Fruit fly (Drosophila melanogaster) whole organism, embryonic: ENCODE data around the gene mRpL55.
A peak's percentile ranks its signal among the peaks of the same experiment; 100 is the strongest.

Experiments used
- Awh ChIP-seq: fragments of 200-800 bp; sonication (Bioruptor generic); IDR thresholded peaks from 2 replicates; pipeline ENCODE4, ENCODE4 v1.3.6; 2022; ENCODE audit warnings: missing biosample characterization, missing genetic modification characterization
- CG10979 ChIP-seq: fragments of 200-800 bp; sonication (Bioruptor generic); optimal IDR thresholded peaks from 2 replicates; lab custom pipeline; 2018; ENCODE audit warnings: missing biosample characterization, mild to moderate bottlenecking, missing genetic modification characterization, moderate library complexity
- CG11093 ChIP-seq: fragments of 200-800 bp; sonication (Bioruptor generic); IDR thresholded peaks from 3 replicates; pipeline ENCODE4 v1.3.6; 2022; ENCODE audit warnings: missing biosample characterization, missing genetic modification characterization
- CG11504 ChIP-seq: fragments of 200-800 bp; sonication (Bioruptor generic); optimal IDR thresholded peaks from 3 replicates; lab custom pipeline; 2019; ENCODE audit warnings: missing biosample characterization, mild to moderate bottlenecking, missing genetic modification characterization, moderate library complexity
- CG15696 ChIP-seq: fragments of 200-800 bp; sonication (Bioruptor generic); optimal IDR thresholded peaks from 2 replicates; lab custom pipeline; 2019; ENCODE audit warnings: missing biosample characterization, mild to moderate bottlenecking, missing genetic modification characterization, moderate library complexity
- CG1603 ChIP-seq: fragments of 200-800 bp; sonication (Bioruptor generic); optimal IDR thresholded peaks from 2 replicates; lab custom pipeline; 2019; ENCODE audit warnings: missing biosample characterization, mild to moderate bottlenecking, missing genetic modification characterization, moderate library complexity
- CG17359 ChIP-seq: fragments of 200-800 bp; sonication (Bioruptor generic); optimal IDR thresholded peaks from 3 replicates; lab custom pipeline; 2018; ENCODE audit warnings: missing biosample characterization, mild to moderate bottlenecking, missing genetic modification characterization, moderate library complexity
- CG32772 ChIP-seq: fragments of 200-800 bp; sonication (Bioruptor generic); IDR thresholded peaks from 2 replicates; pipeline ENCODE4 v1.3.6; 2022; ENCODE audit warnings: missing biosample characterization, missing genetic modification characterization
- CG6765 ChIP-seq: fragments of 200-800 bp; sonication (Bioruptor generic); optimal IDR thresholded peaks from 3 replicates; lab custom pipeline; 2017; ENCODE audit warnings: missing biosample characterization, mild to moderate bottlenecking, missing genetic modification characterization
- CG8359 ChIP-seq: fragments of 200-800 bp; sonication (Bioruptor generic); optimal IDR thresholded peaks from 2 replicates; lab custom pipeline; 2017; ENCODE audit warnings: missing biosample characterization, mild to moderate bottlenecking, missing genetic modification characterization, borderline replicate concordance
- CTCF ChIP-seq: fragments of 200-800 bp; sonication (Bioruptor generic); optimal IDR thresholded peaks from 2 replicates; lab custom pipeline; 2017; ENCODE audit warnings: missing biosample characterization, mild to moderate bottlenecking, missing genetic modification characterization, moderate library complexity
- Eip74EF ChIP-seq, 2 experiments: fragments of 200-800 bp in 1 of 2; fragments of >200 bp in 1 of 2; sonication (Bioruptor generic) in 1 of 2; optimal IDR thresholded peaks; 2 replicates each; lab custom pipeline; 2017 to 2019; ENCODE audit warnings: missing biosample characterization in 2 of 2, missing genetic modification characterization in 2 of 2, mild to moderate bottlenecking in 1 of 2, moderate library complexity in 1 of 2
- H15 ChIP-seq: fragments of 200-800 bp; sonication (Bioruptor generic); IDR thresholded peaks from 3 replicates; pipeline ENCODE4 v1.3.6; 2022; ENCODE audit warnings: missing biosample characterization, missing genetic modification characterization
- Hr3 ChIP-seq: fragments of 200-800 bp; sonication (Bioruptor generic); optimal IDR thresholded peaks from 3 replicates; lab custom pipeline; 2016; ENCODE audit warnings: missing biosample characterization, missing genetic modification characterization
- Hr78 ChIP-seq, 2 experiments: fragments of 200-800 bp in 1 of 2; fragments of >200 bp in 1 of 2; sonication (Bioruptor generic) in 1 of 2; optimal IDR thresholded peaks; 2 replicates each; lab custom pipeline; 2017 to 2019; ENCODE audit warnings: missing biosample characterization in 2 of 2, missing genetic modification characterization in 2 of 2, mild to moderate bottlenecking in 1 of 2, moderate library complexity in 1 of 2
- Meics ChIP-seq: fragments of 200-800 bp; sonication (Bioruptor generic); optimal IDR thresholded peaks from 2 replicates; lab custom pipeline; 2017; ENCODE audit warnings: missing biosample characterization, mild to moderate bottlenecking, missing genetic modification characterization
- Pdp1 ChIP-seq, 2 experiments: fragments of 200-800 bp; sonication (Bioruptor generic); optimal IDR thresholded peaks; 3 replicates each; lab custom pipeline; 2016; ENCODE audit warnings: missing biosample characterization in 2 of 2, missing genetic modification characterization in 2 of 2, mild to moderate bottlenecking in 1 of 2, moderate library complexity in 1 of 2
- Side ChIP-seq: fragments of 200-800 bp; sonication (Bioruptor generic); optimal IDR thresholded peaks from 2 replicates; lab custom pipeline; 2016; ENCODE audit warnings: missing biosample characterization, missing genetic modification characterization
- Sry-β ChIP-seq: fragments of 200-800 bp; sonication (Bioruptor generic); optimal IDR thresholded peaks from 2 replicates; lab custom pipeline; 2018; ENCODE audit warnings: missing biosample characterization, mild to moderate bottlenecking, missing genetic modification characterization, moderate library complexity
- Stat92E ChIP-seq, 3 experiments: fragments of >200 bp in 2 of 3; fragments of 200-800 bp in 1 of 3; sonication (Bioruptor generic) in 1 of 3; optimal IDR thresholded peaks; 2 replicates each; lab custom pipeline; 2017 to 2019; ENCODE audit warnings: missing biosample characterization in 3 of 3, missing genetic modification characterization in 3 of 3, mild to moderate bottlenecking in 1 of 3, moderate library complexity in 1 of 3
- amos ChIP-seq: fragments of 200-800 bp; sonication (Bioruptor generic); IDR thresholded peaks from 2 replicates; pipeline ENCODE4 v1.3.6; 2022; ENCODE audit warnings: missing biosample characterization, missing genetic modification characterization; ENCODE audit not compliant: partially characterized antibody
- bsh ChIP-seq, 2 experiments: fragments of 200-800 bp; sonication (Bioruptor generic); optimal IDR thresholded peaks; 2 replicates each; lab custom pipeline; 2017 to 2018; ENCODE audit warnings: mild to moderate bottlenecking in 2 of 2, missing biosample characterization in 2 of 2, missing genetic modification characterization in 2 of 2, moderate library complexity in 1 of 2
- chinmo ChIP-seq: fragments of 200-800 bp; sonication (Bioruptor generic); IDR thresholded peaks from 4 replicates; pipeline ENCODE4 v1.3.6; 2022; ENCODE audit warnings: missing biosample characterization, missing genetic modification characterization; ENCODE audit not compliant: partially characterized antibody
- crc ChIP-seq: fragments of 200-800 bp; sonication (Bioruptor generic); optimal IDR thresholded peaks from 2 replicates; lab custom pipeline; 2016; ENCODE audit warnings: missing biosample characterization, missing genetic modification characterization
- fd96Cb ChIP-seq: fragments of 200-800 bp; sonication (Bioruptor generic); optimal IDR thresholded peaks from 2 replicates; lab custom pipeline; 2018; ENCODE audit warnings: missing biosample characterization, mild to moderate bottlenecking, missing genetic modification characterization, moderate library complexity
- gem ChIP-seq: fragments of 200-800 bp; sonication (Bioruptor generic); optimal IDR thresholded peaks from 2 replicates; lab custom pipeline; 2019; ENCODE audit warnings: missing biosample characterization, mild to moderate bottlenecking, missing genetic modification characterization, moderate library complexity
- her ChIP-seq: fragments of 200-800 bp; sonication (Bioruptor generic); optimal IDR thresholded peaks from 2 replicates; lab custom pipeline; 2016; ENCODE audit warnings: missing biosample characterization, missing genetic modification characterization
- insv ChIP-seq, 2 experiments: fragments of 200-800 bp; sonication (Bioruptor generic); optimal IDR thresholded peaks; 3 replicates each; lab custom pipeline; 2016 to 2018; ENCODE audit warnings: missing biosample characterization in 2 of 2, missing genetic modification characterization in 2 of 2
- kah ChIP-seq: fragments of 200-800 bp; sonication (Bioruptor generic); optimal IDR thresholded peaks from 2 replicates; lab custom pipeline; 2018; ENCODE audit warnings: missing biosample characterization, mild to moderate bottlenecking, missing genetic modification characterization
- odd ChIP-seq: fragments of 200-800 bp; sonication (Bioruptor generic); optimal IDR thresholded peaks from 2 replicates; lab custom pipeline; 2017; ENCODE audit warnings: missing biosample characterization, mild to moderate bottlenecking, missing genetic modification characterization
- sqz ChIP-seq: fragments of 200-800 bp; sonication (Bioruptor generic); optimal IDR thresholded peaks from 3 replicates; lab custom pipeline; 2018; ENCODE audit warnings: missing biosample characterization, mild to moderate bottlenecking, missing genetic modification characterization
- sr ChIP-seq: fragments of 200-800 bp; sonication (Bioruptor generic); IDR thresholded peaks from 3 replicates; pipeline ENCODE4 v1.3.6; 2022; ENCODE audit warnings: missing biosample characterization, missing genetic modification characterization
- sug ChIP-seq: fragments of 200-800 bp; optimal IDR thresholded peaks from 2 replicates; lab custom pipeline; 2019; ENCODE audit warnings: missing biosample characterization, mild to moderate bottlenecking, missing genetic modification characterization, moderate library complexity
- zfh1 ChIP-seq: fragments of 200-800 bp; sonication (Bioruptor generic); IDR thresholded peaks from 3 replicates; pipeline ENCODE4 v1.3.6; 2022; ENCODE audit warnings: missing biosample characterization, missing genetic modification characterization

The mRpL55 gene

dm6 chr3R:19104123-19104522, 9.4 kb upstream of the mRpL55 start (continued):
- TF ChIP-seq gem (tag; lab: Kevin White, UChicago): peak; percentile 32
- TF ChIP-seq CG32772: no peak
- peak; percentile 48 for TF ChIP-seq CG1603 (tag; lab: Kevin White, UChicago)
- no peak for TF ChIP-seq Side
- TF ChIP-seq crc (GFP tag; lab: Kevin White, UChicago): no peak
- TF ChIP-seq Hr3 (GFP tag; lab: Kevin White, UChicago): no peak
- no peak for TF ChIP-seq amos (GFP tag; lab: Robert Waterston, UW)
- TF ChIP-seq odd (GFP tag; lab: Kevin White, UChicago): no peak
- no peak for TF ChIP-seq CG15696 (tag; lab: Kevin White, UChicago)
- no peak for TF ChIP-seq her (GFP tag; lab: Kevin White, UChicago)
- TF ChIP-seq CG11504 (tag; lab: Kevin White, UChicago): peak; percentile 32
- TF ChIP-seq sqz (GFP tag; lab: Kevin White, UChicago): no peak
- TF ChIP-seq bsh (GFP tag; optimal IDR thresholded peaks at IDR 0.05; lab: Kevin White, UChicago): peak; percentile 34 to 47
- no peak for TF ChIP-seq CG11093 (GFP tag; lab: Robert Waterston, UW)
- no peak for TF ChIP-seq Eip74EF (GFP tag; optimal IDR thresholded peaks at IDR 0.05; lab: Kevin White, UChicago)
- TF ChIP-seq CG10979 (tag; lab: Kevin White, UChicago): peak; percentile 18
- no peak for TF ChIP-seq sr
- TF ChIP-seq, all 482 proteins: peak for 26

dm6 chr3R:19103189-19103588, 8.5 kb upstream of the mRpL55 start:
- no peak for TF ChIP-seq Stat92E (GFP tag; optimal IDR thresholded peaks at IDR 0.05; lab: Kevin White, UChicago)
- no peak for TF ChIP-seq insv (GFP tag; optimal IDR thresholded peaks at IDR 0.05; lab: Kevin White, UChicago)
- peak; percentile 51 for TF ChIP-seq CTCF (GFP tag; lab: Kevin White, UChicago)
- no peak for TF ChIP-seq CG17359 (tag; lab: Kevin White, UChicago)
- no peak for TF ChIP-seq CG6765
- TF ChIP-seq chinmo (GFP tag; lab: Robert Waterston, UW): 0 out of 4 replicates have a peak, but pooled peaks have one; percentile 27
- no peak for TF ChIP-seq kah

dm6 chr3R:19101267-19101840, 6.6 kb upstream of the mRpL55 start:
- TF ChIP-seq Hr78 (GFP tag; optimal IDR thresholded peaks at IDR 0.05; lab: Kevin White, UChicago) (peak in 1 of 2 experiments; percentile 72), Sry-β (no peak), zfh1 (0 out of 3 replicates have a peak, but pooled peaks have one; percentile 24), H15 (GFP tag; lab: Robert Waterston, UW) (no peak), Pdp1 (GFP tag; optimal IDR thresholded peaks at IDR 0.05; lab: Kevin White, UChicago) (peak in 1 of 2 experiments; percentile 71), fd96Cb (no peak), CG8359 (peak; percentile 96), Awh (0 out of 2 replicates have a peak, but pooled peaks have one; percentile 19)

- TF ChIP-seq insv (GFP tag; optimal IDR thresholded peaks at IDR 0.05; lab: Kevin White, UChicago) (no peak), sug (peak; percentile 82), Meics (GFP tag; lab: Kevin White, UChicago) (no peak), Pdp1 (GFP tag; optimal IDR thresholded peaks at IDR 0.05; lab: Kevin White, UChicago) (peak in 1 of 2 experiments; percentile 12)
Observed at dm6 chr3R:19100098-19100497, 5.4 kb upstream of the mRpL55 start.
